Worm (Caenorhabditis elegans) whole organism, L3 larva: ENCODE results near the gene mel-28.

Experiments
- R02D3.7 ChIP-seq: fragments of 150-350 bp; optimal IDR thresholded peaks from 2 replicates; lab custom pipeline; 2014; ENCODE audit warnings: missing biosample characterization, missing genetic modification characterization
- ama-1 ChIP-seq: fragments of 150-350 bp; optimal IDR thresholded peaks from 2 replicates; lab custom pipeline; 2018
- ceh-16 ChIP-seq: sonication (generic microtip); optimal IDR thresholded peaks from 2 replicates; lab custom pipeline; 2017; ENCODE audit warnings: missing biosample characterization, missing genetic modification characterization
- ceh-28 ChIP-seq: fragments of 150-350 bp; optimal IDR thresholded peaks from 2 replicates; lab custom pipeline; 2014; ENCODE audit warnings: missing biosample characterization, missing genetic modification reagents, missing genetic modification characterization
- ceh-82 ChIP-seq: fragments of 150-350 bp; optimal IDR thresholded peaks from 2 replicates; lab custom pipeline; 2014; ENCODE audit warnings: missing biosample characterization, missing genetic modification characterization
- ceh-9 ChIP-seq: sonication (generic microtip); optimal IDR thresholded peaks from 2 replicates; lab custom pipeline; 2018; ENCODE audit warnings: missing biosample characterization, missing genetic modification characterization
- egl-27 ChIP-seq: sonication (generic microtip); optimal IDR thresholded peaks from 4 replicates; lab custom pipeline; 2017; ENCODE audit warnings: missing biosample characterization, missing genetic modification reagents, missing genetic modification characterization
- elt-1 ChIP-seq: fragments of 150-350 bp; optimal IDR thresholded peaks from 2 replicates; lab custom pipeline; 2014; ENCODE audit warnings: missing biosample characterization, missing genetic modification characterization
- elt-3 ChIP-seq, 3 experiments: fragments of 150-350 bp in 1 of 3; sonication (generic microtip) in 2 of 3; optimal IDR thresholded peaks; 2 replicates in 2 of 3; 4 replicates in 1 of 3; lab custom pipeline; 2014 to 2017; ENCODE audit warnings: missing biosample characterization in 3 of 3, missing genetic modification characterization in 3 of 3
- eor-1 ChIP-seq, 2 experiments: fragments of 150-350 bp; optimal IDR thresholded peaks; 2 replicates each; lab custom pipeline; 2014 to 2018; ENCODE audit warnings: missing biosample characterization in 2 of 2, missing genetic modification characterization in 2 of 2
- fkh-2 ChIP-seq: fragments of 150-350 bp; optimal IDR thresholded peaks from 2 replicates; lab custom pipeline; 2014; ENCODE audit warnings: missing biosample characterization, missing genetic modification reagents, missing genetic modification characterization
- fos-1 ChIP-seq: fragments of 150-350 bp; optimal IDR thresholded peaks from 2 replicates; lab custom pipeline; 2014; ENCODE audit warnings: missing biosample characterization, missing genetic modification characterization
- hmg-11 ChIP-seq: sonication (generic microtip); optimal IDR thresholded peaks from 2 replicates; lab custom pipeline; 2016; ENCODE audit warnings: missing genetic modification characterization, missing compliant biosample characterization
- jun-1 ChIP-seq: fragments of 150-350 bp; optimal IDR thresholded peaks from 2 replicates; lab custom pipeline; 2014; ENCODE audit warnings: missing biosample characterization, missing genetic modification reagents, missing genetic modification characterization
- lin-15B ChIP-seq: fragments of 150-350 bp; optimal IDR thresholded peaks from 2 replicates; lab custom pipeline; 2014; ENCODE audit warnings: missing biosample characterization, missing genetic modification characterization
- lin-39 ChIP-seq: fragments of 150-350 bp; optimal IDR thresholded peaks from 2 replicates; lab custom pipeline; 2018; ENCODE audit warnings: missing biosample characterization, missing genetic modification reagents, missing genetic modification characterization
- lsy-12 ChIP-seq: sonication (generic microtip); optimal IDR thresholded peaks from 2 replicates; lab custom pipeline; 2016; ENCODE audit warnings: mild to moderate bottlenecking, missing genetic modification characterization, missing compliant biosample characterization
- mdl-1 ChIP-seq: fragments of 150-350 bp; optimal IDR thresholded peaks from 2 replicates; lab custom pipeline; 2014; ENCODE audit warnings: missing biosample characterization, missing genetic modification characterization
- mml-1 ChIP-seq: fragments of 150-350 bp; sonication (generic microtip); optimal IDR thresholded peaks from 3 replicates; lab custom pipeline; 2014; ENCODE audit warnings: missing biosample characterization, missing genetic modification characterization
- nhr-12 ChIP-seq: fragments of 150-350 bp; optimal IDR thresholded peaks from 2 replicates; lab custom pipeline; 2014; ENCODE audit warnings: missing biosample characterization, missing genetic modification characterization
- nhr-237 ChIP-seq: fragments of 150-350 bp; optimal IDR thresholded peaks from 2 replicates; lab custom pipeline; 2014; ENCODE audit warnings: missing biosample characterization, missing genetic modification characterization
- nhr-25 ChIP-seq: sonication (generic microtip); optimal IDR thresholded peaks from 2 replicates; lab custom pipeline; 2017; ENCODE audit warnings: missing biosample characterization, missing genetic modification characterization
- nhr-28 ChIP-seq: fragments of 150-350 bp; optimal IDR thresholded peaks from 2 replicates; lab custom pipeline; 2014; ENCODE audit warnings: missing biosample characterization, missing genetic modification characterization
- nhr-43 ChIP-seq: sonication (generic microtip); optimal IDR thresholded peaks from 2 replicates; lab custom pipeline; 2016; ENCODE audit warnings: mild to moderate bottlenecking, missing genetic modification characterization, missing compliant biosample characterization; ENCODE audit not compliant: poor library complexity, severe bottlenecking
- nhr-67 ChIP-seq: fragments of 150-350 bp; optimal IDR thresholded peaks from 2 replicates; lab custom pipeline; 2014; ENCODE audit warnings: missing biosample characterization, missing genetic modification characterization
- nhr-76 ChIP-seq: fragments of 150-350 bp; sonication (generic microtip); optimal IDR thresholded peaks from 5 replicates; lab custom pipeline; 2014; ENCODE audit warnings: missing biosample characterization, missing genetic modification characterization
- nhr-77 ChIP-seq: fragments of 150-350 bp; optimal IDR thresholded peaks from 2 replicates; lab custom pipeline; 2014; ENCODE audit warnings: missing biosample characterization, missing genetic modification characterization
- pha-4 ChIP-seq: fragments of 150-350 bp; optimal IDR thresholded peaks from 2 replicates; lab custom pipeline; 2014; ENCODE audit warnings: missing biosample characterization, missing genetic modification reagents, missing genetic modification characterization
- sea-2 ChIP-seq: fragments of 150-350 bp; sonication (generic microtip); optimal IDR thresholded peaks from 4 replicates; lab custom pipeline; 2014; ENCODE audit warnings: missing biosample characterization, missing genetic modification reagents, missing genetic modification characterization
- skn-1 ChIP-seq: fragments of 150-350 bp; optimal IDR thresholded peaks from 2 replicates; lab custom pipeline; 2014; ENCODE audit warnings: missing biosample characterization, missing genetic modification characterization
- snpc-4 ChIP-seq: fragments of 150-350 bp; optimal IDR thresholded peaks from 2 replicates; lab custom pipeline; 2014; ENCODE audit warnings: missing biosample characterization, missing genetic modification characterization
- tbx-2 ChIP-seq: sonication (generic microtip); optimal IDR thresholded peaks from 2 replicates; lab custom pipeline; 2016; ENCODE audit warnings: mild to moderate bottlenecking, missing genetic modification characterization, missing compliant biosample characterization
- unc-39 ChIP-seq: sonication (generic microtip); optimal IDR thresholded peaks from 4 replicates; lab custom pipeline; 2017; ENCODE audit warnings: missing biosample characterization, missing genetic modification characterization
- unc-62 ChIP-seq: fragments of 150-350 bp; sonication (generic microtip); optimal IDR thresholded peaks from 4 replicates; lab custom pipeline; 2014; ENCODE audit warnings: missing biosample characterization, missing genetic modification reagents, missing genetic modification characterization
- zag-1 ChIP-seq: fragments of 150-350 bp; optimal IDR thresholded peaks from 2 replicates; lab custom pipeline; 2014; ENCODE audit warnings: missing biosample characterization, missing genetic modification characterization
- ztf-4 ChIP-seq: fragments of 150-350 bp; optimal IDR thresholded peaks from 2 replicates; lab custom pipeline; 2014; ENCODE audit warnings: missing biosample characterization, missing genetic modification characterization

The mel-28 gene

ce11 chrIII:4811195-4811594, 25.3 kb downstream of the mel-28 start, which contains the start of gene C38D4.7:
TSS of gene C38D4.7 (minus strand) at chrIII:4811295.
- TF ChIP-seq snpc-4 (no peak), nhr-12 (tag; lab: Kevin White, UChicago) (no peak), lin-15B (no peak), ama-1 (lab: Kevin White, UChicago) (no peak), egl-27 (tag; lab: Kevin White, UChicago) (no peak), nhr-28 (tag; lab: Kevin White, UChicago) (no peak), pha-4 (tag; lab: Kevin White, UChicago) (no peak), jun-1 (no peak), nhr-25 (no peak), ceh-28 (tag; lab: Kevin White, UChicago) (no peak), nhr-77 (tag; lab: Kevin White, UChicago) (no peak), R02D3.7 (tag; lab: Kevin White, UChicago) (no peak), sea-2 (GFP tag; lab: Kevin White, UChicago) (no peak)

ce11 chrIII:4814730-4815129, 28.9 kb downstream of the mel-28 start, which contains the start of gene arl-6:
TSS of gene arl-6 (minus strand) at chrIII:4814830.
- TF ChIP-seq ceh-9 (tag; lab: Kevin White, UChicago) (no peak), nhr-77 (tag; lab: Kevin White, UChicago) (no peak), ceh-16 (tag; lab: Kevin White, UChicago) (no peak)

- TF ChIP-seq zag-1 (tag; lab: Kevin White, UChicago), result no peak
- TF ChIP-seq snpc-4, result no peak
- TF ChIP-seq ama-1 (lab: Kevin White, UChicago), result no peak
- TF ChIP-seq ceh-82 (tag; lab: Kevin White, UChicago), result no peak
- TF ChIP-seq elt-3 (tag; optimal IDR thresholded peaks at IDR 0.05; lab: Kevin White, UChicago), result no peak
- no peak for TF ChIP-seq ceh-16 (tag; lab: Kevin White, UChicago)
- TF ChIP-seq ceh-28 (tag; lab: Kevin White, UChicago), result no peak
- TF ChIP-seq unc-39 (tag; lab: Kevin White, UChicago), result no peak
- no peak for TF ChIP-seq lin-39 (tag; lab: Kevin White, UChicago)
- TF ChIP-seq fos-1 (tag; lab: Kevin White, UChicago), result no peak
Observed at ce11 chrIII:4817240-4817639, 31.4 kb downstream of the mel-28 start, which contains the start of gene F26A1.4. TSS of gene F26A1.4 (plus strand) at chrIII:4817540.

- no peak for TF ChIP-seq nhr-28 (tag; lab: Kevin White, UChicago)
- TF ChIP-seq skn-1, result no peak
- TF ChIP-seq elt-3 (tag; optimal IDR thresholded peaks at IDR 0.05; lab: Kevin White, UChicago), result no peak
- TF ChIP-seq egl-27 (tag; lab: Kevin White, UChicago), result no peak
- TF ChIP-seq nhr-67 (tag; lab: Kevin White, UChicago), result no peak
- no peak for TF ChIP-seq nhr-12 (tag; lab: Kevin White, UChicago)
- no peak for TF ChIP-seq tbx-2
- no peak for TF ChIP-seq nhr-237 (tag; lab: Kevin White, UChicago)
- no peak for TF ChIP-seq ceh-16 (tag; lab: Kevin White, UChicago)
- no peak for TF ChIP-seq ceh-9 (tag; lab: Kevin White, UChicago)
- no peak for TF ChIP-seq fkh-2
- no peak for TF ChIP-seq nhr-43 (tag; lab: Kevin White, UChicago)
- TF ChIP-seq hmg-11, result no peak
- no peak for TF ChIP-seq nhr-76
Observed at ce11 chrIII:4819843-4820242, 34.0 kb downstream of the mel-28 start, which contains the start of gene F26A1.7. TSS of gene F26A1.7 (minus strand) at chrIII:4819943.

- TF ChIP-seq mml-1 (tag; lab: Kevin White, UChicago), result no peak
- TF ChIP-seq fkh-2, result no peak
- TF ChIP-seq unc-39 (tag; lab: Kevin White, UChicago), result no peak
- no peak for TF ChIP-seq nhr-43 (tag; lab: Kevin White, UChicago)
- no peak for TF ChIP-seq egl-27 (tag; lab: Kevin White, UChicago)
- TF ChIP-seq unc-62, result no peak
- no peak for TF ChIP-seq ztf-4 (tag; lab: Kevin White, UChicago)
- no peak for TF ChIP-seq lsy-12 (tag; lab: Kevin White, UChicago)
- TF ChIP-seq nhr-12 (tag; lab: Kevin White, UChicago), result no peak
- TF ChIP-seq mdl-1 (tag; lab: Kevin White, UChicago), result no peak
- no peak for TF ChIP-seq elt-1
- no peak for TF ChIP-seq zag-1 (tag; lab: Kevin White, UChicago)
- TF ChIP-seq R02D3.7 (tag; lab: Kevin White, UChicago), result no peak
- TF ChIP-seq tbx-2, result no peak
- no peak for TF ChIP-seq ama-1 (lab: Kevin White, UChicago)
- TF ChIP-seq eor-1 (tag; optimal IDR thresholded peaks at IDR 0.05; lab: Kevin White, UChicago), result no peak
- no peak for TF ChIP-seq nhr-76
- TF ChIP-seq ceh-28 (tag; lab: Kevin White, UChicago), result no peak
- TF ChIP-seq ceh-82 (tag; lab: Kevin White, UChicago), result no peak
Observed at ce11 chrIII:4822140-4822539, 36.3 kb downstream of the mel-28 start, which contains the start of gene F26A1.8. TSS of gene F26A1.8 (minus strand) at chrIII:4822240.
